Fruit fly (Drosophila melanogaster): ENCODE data around the gene dnc.

DNA sequence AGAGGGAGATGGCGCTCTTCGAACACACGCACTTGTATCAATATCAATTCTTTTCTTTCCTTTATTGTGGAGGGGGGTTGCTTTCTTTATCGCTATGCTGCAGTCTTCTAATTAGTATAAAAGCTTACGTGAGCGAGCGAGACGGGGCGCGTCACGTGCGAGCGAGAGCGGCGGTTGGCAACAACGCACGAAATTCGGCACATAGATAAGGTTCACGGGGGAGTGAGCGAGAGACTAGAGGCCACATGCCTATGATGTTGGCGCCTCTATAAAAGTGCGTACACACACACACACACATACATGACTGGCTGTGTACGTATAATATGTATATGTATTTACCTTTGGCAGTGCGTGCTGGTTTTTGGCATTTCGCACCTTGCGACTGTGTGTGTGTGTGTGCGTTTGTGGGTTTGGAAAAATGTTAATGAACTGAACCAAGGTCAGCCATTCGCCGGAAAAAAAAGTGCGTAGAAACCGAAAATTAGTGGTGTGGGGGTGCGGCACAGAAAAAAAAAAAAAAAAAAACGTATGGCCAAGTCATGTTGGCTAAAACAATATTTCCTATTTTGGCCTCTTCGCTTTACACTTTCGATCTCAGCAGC lies 202.4 kb downstream of the dnc start:
- TF ChIP-seq CG14711 (tag; optimal IDR thresholded peaks at IDR 0.05) (no peak), CG1620 (GFP tag; optimal IDR thresholded peaks at IDR 0.05) (no peak), bab1 (GFP tag; optimal IDR thresholded peaks at IDR 0.05) (no peak), cnc (optimal IDR thresholded peaks at IDR 0.05) (no peak), Mnt (GFP tag; optimal IDR thresholded peaks at IDR 0.05) (peak; percentile 7)

Measured in whole organism, adult.